Worm (Caenorhabditis elegans): Measurements from ENCODE around the gene sta-2.

Gene sta-2

DNA sequence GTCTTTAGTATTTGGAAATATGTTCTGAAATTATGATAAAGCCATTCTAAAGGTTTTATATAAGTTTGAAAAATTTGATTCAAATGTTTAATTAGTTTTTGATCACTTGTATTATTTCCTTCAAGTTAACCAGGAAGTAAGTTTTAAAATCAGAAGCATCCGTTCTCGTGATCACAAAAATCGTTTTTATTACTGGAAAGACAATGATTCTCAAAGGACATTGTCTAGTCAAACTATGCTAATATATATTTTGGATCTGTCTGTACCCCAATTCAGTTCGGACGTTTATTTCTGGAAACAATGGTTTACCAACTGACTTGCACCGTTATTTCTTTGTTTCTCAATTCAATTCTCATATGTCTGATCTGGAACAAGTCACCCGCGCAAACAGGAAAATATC, 24.6 kb upstream of the sta-2 start, which contains the start of gene str-188:
Gene str-188 (plus strand): TSS at position 301 of the 400 bp plus-strand sequence.
- TF ChIP-seq zag-1 (tag; optimal IDR thresholded peaks at IDR 0.05) (no peak), saeg-2 (GFP tag; IDR thresholded peaks at IDR 0.05) (no peak), daf-8 (GFP tag; IDR thresholded peaks at IDR 0.05) (no peak), unc-62 (GFP tag; optimal IDR thresholded peaks at IDR 0.05 in 1 of 2) (no peak), unc-62 (tag; optimal IDR thresholded peaks at IDR 0.05) (no peak), zfp-2 (tag; optimal IDR thresholded peaks at IDR 0.05) (no peak), mxl-3 (GFP tag; optimal IDR thresholded peaks at IDR 0.05) (no peak), lsy-2 (tag; optimal IDR thresholded peaks at IDR 0.05) (no peak), ceh-82 (tag; optimal IDR thresholded peaks at IDR 0.05) (no peak), hlh-11 (tag; optimal IDR thresholded peaks at IDR 0.05) (no peak), zip-2 (tag; optimal IDR thresholded peaks at IDR 0.05) (no peak), ceh-20 (GFP tag; IDR thresholded peaks at IDR 0.05) (no peak), ZK546.5 (tag; optimal IDR thresholded peaks at IDR 0.05) (no peak), lin-39 (tag; optimal IDR thresholded peaks at IDR 0.05) (no peak), attf-4 (tag; optimal IDR thresholded peaks at IDR 0.05) (no peak), madf-5 (GFP tag; IDR thresholded peaks at IDR 0.05) (no peak)

- peak; percentile 7 for TF ChIP-seq hlh-11 (tag; optimal IDR thresholded peaks at IDR 0.05)
- peak in 1 of 2 experiments; percentile 51 for TF ChIP-seq mdl-1 (tag; optimal IDR thresholded peaks at IDR 0.05)
- no peak for TF ChIP-seq ztf-11 (tag; optimal IDR thresholded peaks at IDR 0.05)
- peak; percentile 38 for TF ChIP-seq hlh-30 (tag; optimal IDR thresholded peaks at IDR 0.05; ENCODE audit: insufficient read depth)
- TF ChIP-seq daf-16 (GFP tag; optimal IDR thresholded peaks at IDR 0.05): no peak
- TF ChIP-seq daf-16 (tag; optimal IDR thresholded peaks at IDR 0.05): peak; percentile 18
- peak; percentile 23 for TF ChIP-seq dve-1 (tag; optimal IDR thresholded peaks at IDR 0.05; ENCODE audit: insufficient read depth)
These were observed 16.9 kb upstream of the sta-2 start, which contains the start of gene slcr-46.3 for ce11 chrV:9724021-9724671. Gene slcr-46.3, minus strand, starts transcription at chrV:9724106.

- no peak for TF ChIP-seq hmg-1.1 (GFP tag; IDR thresholded peaks at IDR 0.05)
- TF ChIP-seq daf-16 (GFP tag; optimal IDR thresholded peaks at IDR 0.05): no peak
- peak; percentile 55 for TF ChIP-seq daf-16 (tag; optimal IDR thresholded peaks at IDR 0.05)
- peak; percentile 29 for TF ChIP-seq nhr-28 (tag; optimal IDR thresholded peaks at IDR 0.05)
- TF ChIP-seq dve-1 (tag; optimal IDR thresholded peaks at IDR 0.05; ENCODE audit: insufficient read depth): peak; percentile 32
- no peak for TF ChIP-seq R02D3.7 (tag; optimal IDR thresholded peaks at IDR 0.05)
- peak; percentile 17 for TF ChIP-seq hlh-30 (tag; optimal IDR thresholded peaks at IDR 0.05; ENCODE audit: insufficient read depth)
- peak; percentile 65 for TF ChIP-seq pqm-1 (tag; optimal IDR thresholded peaks at IDR 0.05)
- peak; percentile 44 for TF ChIP-seq hlh-11 (tag; optimal IDR thresholded peaks at IDR 0.05)
- peak; percentile 30; the same call in 1 of the 2 replicates for TF ChIP-seq dmd-6 (GFP tag; IDR thresholded peaks at IDR 0.05)
- no peak for TF ChIP-seq sdz-12 (GFP tag; optimal IDR thresholded peaks at IDR 0.05)
- TF ChIP-seq aha-1 (tag): peak; percentile 38
These were observed 15.3 kb upstream of the sta-2 start for ce11 chrV:9725719-9726118.

ce11 chrV:9729462-9730162, 11.4 kb upstream of the sta-2 start, which contains the start of the genes aagr-3 and drap-1:
Gene aagr-3, minus strand, starts transcription at chrV:9729512.
Gene drap-1, plus strand, starts transcription at chrV:9730106.
- TF ChIP-seq lin-38 (GFP tag; IDR thresholded peaks at IDR 0.05) (peak; percentile 78), daf-16 (GFP tag; optimal IDR thresholded peaks at IDR 0.05) (no peak), daf-16 (tag; optimal IDR thresholded peaks at IDR 0.05) (peak; percentile 82), dmd-6 (GFP tag; IDR thresholded peaks at IDR 0.05) (peak; percentile 40; the same call in 1 of the 2 replicates), tra-1 (GFP tag; IDR thresholded peaks at IDR 0.05) (no peak), dpl-1 (GFP tag; optimal IDR thresholded peaks at IDR 0.05) (peak; percentile 70), arid-1 (GFP tag; conservative IDR thresholded peaks at IDR 0.05) (no peak), jun-1 (tag; optimal IDR thresholded peaks at IDR 0.05) (no peak), nhr-77 (tag; optimal IDR thresholded peaks at IDR 0.05) (peak; percentile 66), egl-43 (GFP tag; IDR thresholded peaks at IDR 0.05) (no peak), ceh-32 (tag; optimal IDR thresholded peaks at IDR 0.05; ENCODE audit: poor library complexity) (no peak), nhr-25 (tag; optimal IDR thresholded peaks at IDR 0.05; ENCODE audit: borderline replicate concordance, insufficient read depth) (no peak), saeg-2 (GFP tag; IDR thresholded peaks at IDR 0.05) (no peak), pqm-1 (tag; optimal IDR thresholded peaks at IDR 0.05) (peak; percentile 27), skn-1 (tag; optimal IDR thresholded peaks at IDR 0.05) (no peak), ctbp-1 (GFP tag; IDR thresholded peaks at IDR 0.05) (0 out of 2 replicates have a peak, but pooled peaks have one; percentile 34), hlh-11 (tag; optimal IDR thresholded peaks at IDR 0.05) (peak; percentile 62), lin-29 (GFP tag; IDR thresholded peaks at IDR 0.05) (no peak), mdl-1 (tag; optimal IDR thresholded peaks at IDR 0.05) (peak in 1 of 2 experiments; percentile 33), mep-1 (tag; optimal IDR thresholded peaks at IDR 0.05) (peak; percentile 77), fkh-10 (GFP tag; optimal IDR thresholded peaks at IDR 0.05) (peak; percentile 4)

Measured in whole organism, L4 larva.